4 worm cellular contexts compared by ENCODE assay signal in genomic region chrX:12661091-12661526, ce11.
TF ChIP-seq lines count a peak whose summit lies in the region.

No protein-coding gene starts in this region.

TF ChIP-seq in whole organism, L2 larva, 48 proteins besides CTCF, POLR2A, EP300 and RAD21 (continues in another document):
- no peak for TF ChIP-seq unc-39 (tag; optimal IDR thresholded peaks at IDR 0.05; lab: Kevin White, UChicago)
- TF ChIP-seq F13H6.1 (tag; optimal IDR thresholded peaks at IDR 0.05; lab: Kevin White, UChicago): peak; percentile 67
- TF ChIP-seq snpc-4 (tag; optimal IDR thresholded peaks at IDR 0.05; lab: Kevin White, UChicago): no peak
- no peak for TF ChIP-seq aly-2 (tag; optimal IDR thresholded peaks at IDR 0.05; lab: Kevin White, UChicago)
- no peak for TF ChIP-seq nhr-10 (tag; optimal IDR thresholded peaks at IDR 0.05; lab: Kevin White, UChicago)
- TF ChIP-seq ztf-4 (tag; optimal IDR thresholded peaks at IDR 0.05; lab: Kevin White, UChicago): no peak
- peak; percentile 9 for TF ChIP-seq Y55F3AM.14 (GFP tag; optimal IDR thresholded peaks at IDR 0.05; lab: Kevin White, UChicago)
- no peak for TF ChIP-seq ceh-16 (tag; optimal IDR thresholded peaks at IDR 0.05; lab: Kevin White, UChicago)
- TF ChIP-seq sma-3 (GFP tag; optimal IDR thresholded peaks at IDR 0.05; lab: Kevin White, UChicago): peak; percentile 70
- TF ChIP-seq R02D3.7 (tag; optimal IDR thresholded peaks at IDR 0.05; lab: Kevin White, UChicago): no peak
- no peak for TF ChIP-seq nhr-23 (tag; optimal IDR thresholded peaks at IDR 0.05; lab: Kevin White, UChicago)
- peak; percentile 52 for TF ChIP-seq unc-55 (GFP tag; optimal IDR thresholded peaks at IDR 0.05; lab: Kevin White, UChicago)
- no peak for TF ChIP-seq nhr-6 (tag; optimal IDR thresholded peaks at IDR 0.05; lab: Kevin White, UChicago)
- no peak for TF ChIP-seq lin-39 (tag; optimal IDR thresholded peaks at IDR 0.05; lab: Kevin White, UChicago)
- peak; percentile 41 for TF ChIP-seq crh-2 (tag; optimal IDR thresholded peaks at IDR 0.05; lab: Kevin White, UChicago)
- no peak for TF ChIP-seq mab-5 (tag; optimal IDR thresholded peaks at IDR 0.05; lab: Kevin White, UChicago)
- TF ChIP-seq nhr-25 (tag; optimal IDR thresholded peaks at IDR 0.05; lab: Kevin White, UChicago): peak; percentile 38
- TF ChIP-seq fos-1 (tag; optimal IDR thresholded peaks at IDR 0.05; lab: Kevin White, UChicago): peak; percentile 61
- TF ChIP-seq gmeb-1 (tag; optimal IDR thresholded peaks at IDR 0.05; lab: Kevin White, UChicago): peak; percentile 10
- no peak for TF ChIP-seq egl-27 (tag; optimal IDR thresholded peaks at IDR 0.05; lab: Kevin White, UChicago)
- peak; percentile 73 for TF ChIP-seq nhr-21 (tag; optimal IDR thresholded peaks at IDR 0.05; lab: Kevin White, UChicago)
- TF ChIP-seq C34F6.9 (tag; optimal IDR thresholded peaks at IDR 0.05; lab: Kevin White, UChicago): peak; percentile 44
- TF ChIP-seq lin-11 (tag; optimal IDR thresholded peaks at IDR 0.05; lab: Kevin White, UChicago): peak; percentile 48
- TF ChIP-seq dmd-4 (tag; optimal IDR thresholded peaks at IDR 0.05; lab: Kevin White, UChicago): no peak

TF ChIP-seq in whole organism, L4 larva, 104 proteins besides CTCF, POLR2A, EP300 and RAD21 (continues in another document):
- TF ChIP-seq ZK337.2 (GFP tag; IDR thresholded peaks at IDR 0.05; lab: Robert Waterston, UW): peak; percentile 38; the same call in 1 of the 2 replicates
- no peak for TF ChIP-seq Y75B8A.6 (GFP tag; IDR thresholded peaks at IDR 0.05; lab: Robert Waterston, UW)
- no peak for TF ChIP-seq nhr-76 (tag; optimal IDR thresholded peaks at IDR 0.05; lab: Kevin White, UChicago)
- TF ChIP-seq zfp-2 (tag; optimal IDR thresholded peaks at IDR 0.05; lab: Kevin White, UChicago): peak; percentile 44
- TF ChIP-seq hmg-1.1 (GFP tag; IDR thresholded peaks at IDR 0.05; lab: Robert Waterston, UW): peak; percentile 92
- peak; percentile 81 for TF ChIP-seq lim-7 (GFP tag; IDR thresholded peaks at IDR 0.05; lab: Robert Waterston, UW)
- peak; percentile 71; the same call in 1 of the 2 replicates for TF ChIP-seq arid-1 (GFP tag; conservative IDR thresholded peaks at IDR 0.05; lab: Robert Waterston, UW)
- TF ChIP-seq zfp-3 (GFP tag; conservative IDR thresholded peaks at IDR 0.05; lab: Robert Waterston, UW): peak; percentile 68; the same call in 1 of the 2 replicates
- no peak for TF ChIP-seq nhr-77 (tag; optimal IDR thresholded peaks at IDR 0.05; lab: Kevin White, UChicago)
- TF ChIP-seq sdz-12 (GFP tag; optimal IDR thresholded peaks at IDR 0.05; lab: Kevin White, UChicago): peak; percentile 0
- TF ChIP-seq F10B5.3 (tag; optimal IDR thresholded peaks at IDR 0.05; lab: Kevin White, UChicago): peak; percentile 78
- 0 out of 2 replicates have a peak, but pooled peaks have one; percentile 66 for TF ChIP-seq D1046.2 (GFP tag; IDR thresholded peaks at IDR 0.05; lab: Robert Waterston, UW)
- TF ChIP-seq T26A8.4 (GFP tag; IDR thresholded peaks at IDR 0.05; lab: Robert Waterston, UW): peak; percentile 80
- TF ChIP-seq spr-3 (GFP tag; optimal IDR thresholded peaks at IDR 0.05; lab: Kevin White, UChicago): peak; percentile 85
- TF ChIP-seq lin-1 (GFP tag; IDR thresholded peaks at IDR 0.05; lab: Robert Waterston, UW): no peak; the same call in 1 of the 2 replicates
- no peak for TF ChIP-seq R02D3.7 (tag; optimal IDR thresholded peaks at IDR 0.05; lab: Kevin White, UChicago)
- peak; percentile 44 to 66 for TF ChIP-seq mdl-1 (tag; optimal IDR thresholded peaks at IDR 0.05; lab: Kevin White, UChicago)
- TF ChIP-seq Y105C5A.15 (GFP tag; IDR thresholded peaks at IDR 0.05; lab: Robert Waterston, UW): peak; percentile 77; the same call in 1 of the 2 replicates
- TF ChIP-seq skn-1 (tag; optimal IDR thresholded peaks at IDR 0.05; lab: Kevin White, UChicago): no peak
- peak; percentile 65 for TF ChIP-seq nhr-6 (tag; optimal IDR thresholded peaks at IDR 0.05; lab: Kevin White, UChicago)
- TF ChIP-seq spr-1 (tag; optimal IDR thresholded peaks at IDR 0.05; lab: Kevin White, UChicago): peak; percentile 69
- TF ChIP-seq dmd-8 (GFP tag; IDR thresholded peaks at IDR 0.05; lab: Robert Waterston, UW): peak; percentile 85
- TF ChIP-seq daf-12 (tag; optimal IDR thresholded peaks at IDR 0.05; lab: Kevin White, UChicago): no peak

TF ChIP-seq in whole organism, late embryonic, 69 proteins besides CTCF, POLR2A, EP300 and RAD21 (continues in another document):
- TF ChIP-seq sox-2 (GFP tag; IDR thresholded peaks at IDR 0.05; lab: Robert Waterston, UW) (peak; percentile 50), hlh-15 (tag; optimal IDR thresholded peaks at IDR 0.05; lab: Kevin White, UChicago) (peak; percentile 24), sox-4 (tag; optimal IDR thresholded peaks at IDR 0.05; lab: Kevin White, UChicago) (peak; percentile 75), ceh-24 (tag; optimal IDR thresholded peaks at IDR 0.05; lab: Kevin White, UChicago) (peak; percentile 43), unc-3 (GFP tag; conservative IDR thresholded peaks at IDR 0.05; lab: Robert Waterston, UW) (peak; percentile 53), unc-3 (tag; optimal IDR thresholded peaks at IDR 0.05; lab: Kevin White, UChicago) (peak; percentile 44), ceh-18 (tag; optimal IDR thresholded peaks at IDR 0.05; lab: Kevin White, UChicago) (peak; percentile 66), odd-2 (tag; optimal IDR thresholded peaks at IDR 0.05; lab: Kevin White, UChicago) (peak; percentile 32), mec-3 (tag; optimal IDR thresholded peaks at IDR 0.05; lab: Kevin White, UChicago; ENCODE audit: borderline replicate concordance) (peak; percentile 1), dmd-4 (tag; optimal IDR thresholded peaks at IDR 0.05; lab: Kevin White, UChicago; ENCODE audit: borderline replicate concordance) (peak; percentile 64), C38D4.7 (GFP tag; optimal IDR thresholded peaks at IDR 0.05; lab: Kevin White, UChicago) (peak; percentile 80), ceh-45 (GFP tag; IDR thresholded peaks at IDR 0.05; lab: Robert Waterston, UW) (no peak), C08G9.2 (tag; optimal IDR thresholded peaks at IDR 0.05; lab: Kevin White, UChicago) (peak; percentile 69), che-1 (tag; optimal IDR thresholded peaks at IDR 0.05; lab: Kevin White, UChicago) (peak; percentile 82), T23F11.4 (GFP tag; optimal IDR thresholded peaks at IDR 0.05; lab: Kevin White, UChicago) (peak; percentile 82), ttx-3 (tag; optimal IDR thresholded peaks at IDR 0.05; lab: Kevin White, UChicago) (peak; percentile 78), ceh-22 (tag; optimal IDR thresholded peaks at IDR 0.05; lab: Kevin White, UChicago) (no peak), K09A11.1 (tag; optimal IDR thresholded peaks at IDR 0.05; lab: Kevin White, UChicago; ENCODE audit: insufficient read depth) (peak; percentile 45), hlh-30 (tag; optimal IDR thresholded peaks at IDR 0.05; lab: Kevin White, UChicago; ENCODE audit: insufficient read depth) (peak; percentile 84), fkh-10 (GFP tag; optimal IDR thresholded peaks at IDR 0.05; lab: Kevin White, UChicago) (no peak), unc-42 (tag; optimal IDR thresholded peaks at IDR 0.05; lab: Kevin White, UChicago) (peak; percentile 34), pag-3 (tag; optimal IDR thresholded peaks at IDR 0.05; lab: Kevin White, UChicago; ENCODE audit: borderline replicate concordance) (no peak), elt-4 (tag; optimal IDR thresholded peaks at IDR 0.05; lab: Kevin White, UChicago) (no peak), fax-1 (tag; optimal IDR thresholded peaks at IDR 0.05; lab: Kevin White, UChicago) (peak; percentile 73), ama-1 (optimal IDR thresholded peaks at IDR 0.05; lab: Kevin White, UChicago) (no peak)

TF ChIP-seq in whole organism, mixed stage, embryonic, 35 proteins besides CTCF, POLR2A, EP300 and RAD21 (continues in another document):
- no peak for TF ChIP-seq nhr-76 (tag; optimal IDR thresholded peaks at IDR 0.05; lab: Kevin White, UChicago)
- TF ChIP-seq lin-32 (GFP tag; optimal IDR thresholded peaks at IDR 0.05; lab: Kevin White, UChicago): peak; percentile 62
- TF ChIP-seq blmp-1 (tag; optimal IDR thresholded peaks at IDR 0.05; lab: Kevin White, UChicago): no peak
- no peak for TF ChIP-seq snpc-4 (tag; optimal IDR thresholded peaks at IDR 0.05; lab: Kevin White, UChicago)
- TF ChIP-seq unc-120 (tag; optimal IDR thresholded peaks at IDR 0.05; lab: Kevin White, UChicago; ENCODE audit: poor library complexity, severe bottlenecking): peak; percentile 83
- TF ChIP-seq zip-8 (tag; optimal IDR thresholded peaks at IDR 0.05; lab: Kevin White, UChicago): no peak
- no peak for TF ChIP-seq nhr-237 (tag; optimal IDR thresholded peaks at IDR 0.05; lab: Kevin White, UChicago)
- peak; percentile 34 for TF ChIP-seq mep-1 (tag; optimal IDR thresholded peaks at IDR 0.05; lab: Kevin White, UChicago)
- no peak for TF ChIP-seq unc-62 (GFP tag; optimal IDR thresholded peaks at IDR 0.05; lab: Kevin White, UChicago)
- TF ChIP-seq ztf-11 (tag; optimal IDR thresholded peaks at IDR 0.05; lab: Kevin White, UChicago): no peak
- peak; percentile 90 for TF ChIP-seq ceh-83 (GFP tag; optimal IDR thresholded peaks at IDR 0.05; lab: Kevin White, UChicago)
- peak; percentile 77 for TF ChIP-seq tbx-8 (GFP tag; optimal IDR thresholded peaks at IDR 0.05; lab: Kevin White, UChicago)
- TF ChIP-seq ham-2 (GFP tag; optimal IDR thresholded peaks at IDR 0.05; lab: Kevin White, UChicago): peak; percentile 83
- TF ChIP-seq lin-13 (tag; optimal IDR thresholded peaks at IDR 0.05; lab: Kevin White, UChicago): peak; percentile 18
- TF ChIP-seq M03D4.4 (tag; optimal IDR thresholded peaks at IDR 0.05; lab: Kevin White, UChicago): peak; percentile 88
- TF ChIP-seq ces-1 (GFP tag; optimal IDR thresholded peaks at IDR 0.05; lab: Kevin White, UChicago): peak; percentile 2
- TF ChIP-seq bed-3 (GFP tag; optimal IDR thresholded peaks at IDR 0.05; lab: Kevin White, UChicago): peak; percentile 76
- peak; percentile 53 for TF ChIP-seq pha-4 (tag; optimal IDR thresholded peaks at IDR 0.05; lab: Kevin White, UChicago)
- peak; percentile 91 for TF ChIP-seq drap-1 (GFP tag; optimal IDR thresholded peaks at IDR 0.05; lab: Kevin White, UChicago)
- no peak for TF ChIP-seq lsy-2 (tag; optimal IDR thresholded peaks at IDR 0.05; lab: Kevin White, UChicago)
- TF ChIP-seq unc-39 (tag; optimal IDR thresholded peaks at IDR 0.05; lab: Kevin White, UChicago): no peak
- no peak for TF ChIP-seq elt-1 (tag; optimal IDR thresholded peaks at IDR 0.05; lab: Kevin White, UChicago; ENCODE audit: borderline replicate concordance, insufficient read depth)
- TF ChIP-seq mls-2 (tag; optimal IDR thresholded peaks at IDR 0.05; lab: Kevin White, UChicago): peak; percentile 92
- peak; percentile 82 for TF ChIP-seq sem-2 (GFP tag; optimal IDR thresholded peaks at IDR 0.05; lab: Kevin White, UChicago)
- no peak for TF ChIP-seq elt-3 (tag; optimal IDR thresholded peaks at IDR 0.05; lab: Kevin White, UChicago)
- no peak for TF ChIP-seq nhr-2 (tag; optimal IDR thresholded peaks at IDR 0.05; lab: Kevin White, UChicago)
- peak; percentile 81 for TF ChIP-seq ceh-43 (GFP tag; optimal IDR thresholded peaks at IDR 0.05; lab: Kevin White, UChicago)
- no peak for TF ChIP-seq ceh-39 (tag; optimal IDR thresholded peaks at IDR 0.05; lab: Kevin White, UChicago)
- no peak for TF ChIP-seq mab-5 (tag; optimal IDR thresholded peaks at IDR 0.05; lab: Kevin White, UChicago)
